Worm (Caenorhabditis elegans): ENCODE measurements around the gene K10G4.10.

DNA sequence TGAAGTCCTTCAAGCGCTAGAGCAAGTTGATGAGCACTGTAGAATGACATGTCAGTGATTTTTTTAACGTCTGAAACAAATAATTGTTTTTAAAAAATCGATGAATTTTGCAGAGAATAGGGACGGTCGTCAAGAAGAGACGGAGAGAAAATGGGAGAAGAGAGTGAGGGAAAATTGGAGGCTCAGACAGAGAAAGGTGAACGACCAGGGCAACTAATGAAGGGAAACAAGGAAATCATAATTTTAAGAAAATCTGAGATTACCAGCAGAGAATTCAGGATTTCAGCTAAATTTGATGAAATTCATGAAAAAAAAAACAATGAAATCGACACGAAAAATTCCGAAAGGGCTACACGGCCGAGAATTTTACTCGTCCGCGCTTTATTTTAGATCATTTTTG, 41.7 kb downstream of the K10G4.10 start, which contains the start of gene F31E9.6:
- TF ChIP-seq lin-11 (tag; optimal IDR thresholded peaks at IDR 0.05) (no peak), dve-1 (tag; optimal IDR thresholded peaks at IDR 0.05) (no peak), elt-4 (tag; optimal IDR thresholded peaks at IDR 0.05) (no peak), ama-1 (optimal IDR thresholded peaks at IDR 0.05) (no peak), ceh-9 (tag; optimal IDR thresholded peaks at IDR 0.05) (no peak)

All from whole organism, late embryonic.